Fruit fly (Drosophila melanogaster) whole organism, embryonic: Measurements from ENCODE around the gene alpha-Man-Ia.

Experiments used
- Aef1 ChIP-seq: fragments of 200-800 bp; sonication (Bioruptor generic); IDR thresholded peaks from 3 replicates; pipeline ENCODE4 v1.3.6; 2022; ENCODE audit warnings: missing biosample characterization, missing genetic modification characterization
- Bgb ChIP-seq: fragments of 200-800 bp; sonication (Bioruptor generic); IDR thresholded peaks from 2 replicates; pipeline ENCODE4 v1.3.6; 2022; ENCODE audit warnings: missing biosample characterization, missing genetic modification characterization; ENCODE audit not compliant: partially characterized antibody
- CG11456 ChIP-seq: fragments of 200-800 bp; sonication (Bioruptor generic); IDR thresholded peaks from 3 replicates; pipeline ENCODE4 v1.3.6; 2022; ENCODE audit warnings: missing biosample characterization, missing genetic modification characterization
- CG12219 ChIP-seq: fragments of 200-800 bp; sonication (Bioruptor generic); optimal IDR thresholded peaks from 3 replicates; lab custom pipeline; 2018; ENCODE audit warnings: missing biosample characterization, mild to moderate bottlenecking, missing genetic modification characterization
- CG15269 ChIP-seq: fragments of 200-800 bp; sonication (Bioruptor generic); optimal IDR thresholded peaks from 2 replicates; lab custom pipeline; 2018; ENCODE audit warnings: missing biosample characterization, mild to moderate bottlenecking, missing genetic modification characterization, moderate library complexity
- CG1647 ChIP-seq: fragments of 200-800 bp; sonication (Bioruptor generic); optimal IDR thresholded peaks from 3 replicates; lab custom pipeline; 2016; ENCODE audit warnings: missing biosample characterization, missing genetic modification characterization
- CG17361 ChIP-seq: fragments of 200-800 bp; sonication (Bioruptor generic); IDR thresholded peaks from 3 replicates; pipeline ENCODE4 v1.3.6; 2022; ENCODE audit warnings: missing biosample characterization, missing genetic modification characterization
- CG1792 ChIP-seq: fragments of 200-800 bp; sonication (Bioruptor generic); optimal IDR thresholded peaks from 2 replicates; lab custom pipeline; 2016; ENCODE audit warnings: missing biosample characterization, missing genetic modification characterization
- CG2889 ChIP-seq: fragments of 200-800 bp; sonication (Bioruptor generic); IDR thresholded peaks from 3 replicates; pipeline ENCODE4 v1.3.6; 2022; ENCODE audit warnings: missing biosample characterization, missing genetic modification characterization
- CG31388 ChIP-seq: fragments of 200-800 bp; sonication (Bioruptor generic); optimal IDR thresholded peaks from 2 replicates; lab custom pipeline; 2016; ENCODE audit warnings: missing biosample characterization, missing genetic modification characterization
- CG32772 ChIP-seq: fragments of 200-800 bp; sonication (Bioruptor generic); IDR thresholded peaks from 2 replicates; pipeline ENCODE4 v1.3.6; 2022; ENCODE audit warnings: missing biosample characterization, missing genetic modification characterization
- CG4360 ChIP-seq: fragments of 200-800 bp; sonication (Bioruptor generic); IDR thresholded peaks from 2 replicates; pipeline ENCODE4 v1.3.6; 2022; ENCODE audit warnings: missing biosample characterization, missing genetic modification characterization
- CG5245 ChIP-seq: fragments of 200-800 bp; sonication (Bioruptor generic); optimal IDR thresholded peaks from 3 replicates; lab custom pipeline; 2016; ENCODE audit warnings: missing biosample characterization, missing genetic modification characterization
- CG6175 ChIP-seq: fragments of 200-800 bp; sonication (Bioruptor generic); IDR thresholded peaks from 3 replicates; pipeline ENCODE4 v1.3.6; 2022; ENCODE audit warnings: missing biosample characterization, missing genetic modification characterization
- CG6765 ChIP-seq: fragments of 200-800 bp; sonication (Bioruptor generic); optimal IDR thresholded peaks from 3 replicates; lab custom pipeline; 2017; ENCODE audit warnings: missing biosample characterization, mild to moderate bottlenecking, missing genetic modification characterization
- CG7357 ChIP-seq: fragments of 200-800 bp; sonication (Bioruptor generic); IDR thresholded peaks from 3 replicates; pipeline ENCODE4 v1.3.6; 2022; ENCODE audit warnings: missing biosample characterization, missing genetic modification characterization
- CG9609 ChIP-seq: fragments of 200-800 bp; sonication (Bioruptor generic); optimal IDR thresholded peaks from 3 replicates; lab custom pipeline; 2016; ENCODE audit warnings: missing biosample characterization, missing genetic modification characterization
- CG9817 ChIP-seq: fragments of 200-800 bp; sonication (Bioruptor generic); optimal IDR thresholded peaks from 2 replicates; lab custom pipeline; 2018; ENCODE audit warnings: missing biosample characterization, mild to moderate bottlenecking, missing genetic modification characterization, moderate library complexity
- CG9876 ChIP-seq: fragments of 200-800 bp; sonication (Bioruptor generic); optimal IDR thresholded peaks from 2 replicates; lab custom pipeline; 2016; ENCODE audit warnings: missing biosample characterization, missing genetic modification characterization
- CTCF ChIP-seq: fragments of 200-800 bp; sonication (Bioruptor generic); optimal IDR thresholded peaks from 2 replicates; lab custom pipeline; 2017; ENCODE audit warnings: missing biosample characterization, mild to moderate bottlenecking, missing genetic modification characterization, moderate library complexity
- Chrac-16 ChIP-seq: fragments of 200-800 bp; sonication (Bioruptor generic); optimal IDR thresholded peaks from 3 replicates; lab custom pipeline; 2016; ENCODE audit warnings: missing biosample characterization, missing genetic modification characterization
- Doc2 ChIP-seq: fragments of 200-800 bp; sonication (Bioruptor generic); IDR thresholded peaks from 2 replicates; pipeline ENCODE4 v1.3.6; 2022; ENCODE audit warnings: missing biosample characterization, missing genetic modification characterization
- Fer1 ChIP-seq: fragments of 200-800 bp; sonication (Bioruptor generic); optimal IDR thresholded peaks from 2 replicates; lab custom pipeline; 2017; ENCODE audit warnings: missing biosample characterization, mild to moderate bottlenecking, missing genetic modification characterization
- HLH4C ChIP-seq: fragments of 200-800 bp; sonication (Bioruptor generic); IDR thresholded peaks from 3 replicates; pipeline ENCODE4 v1.3.6; 2022; ENCODE audit warnings: missing biosample characterization, missing genetic modification characterization; ENCODE audit not compliant: partially characterized antibody
- Hsf ChIP-seq: fragments of 200-800 bp; sonication (Bioruptor generic); optimal IDR thresholded peaks from 3 replicates; lab custom pipeline; 2016; ENCODE audit warnings: missing biosample characterization, missing genetic modification characterization
- Kr ChIP-seq: fragments of 200-800 bp; sonication (Bioruptor generic); optimal IDR thresholded peaks from 2 replicates; lab custom pipeline; 2017; ENCODE audit warnings: missing biosample characterization, mild to moderate bottlenecking, missing genetic modification characterization
- Mes4 ChIP-seq: fragments of 200-800 bp; sonication (Bioruptor generic); optimal IDR thresholded peaks from 2 replicates; lab custom pipeline; 2016; ENCODE audit warnings: missing biosample characterization, missing genetic modification characterization
- Myb ChIP-seq: fragments of 200-800 bp; sonication (Bioruptor generic); optimal IDR thresholded peaks from 2 replicates; lab custom pipeline; 2016; ENCODE audit warnings: missing biosample characterization, missing genetic modification characterization
- NFAT ChIP-seq: fragments of 200-800 bp; sonication (Bioruptor generic); IDR thresholded peaks from 2 replicates; pipeline ENCODE4 v1.3.6; 2022; ENCODE audit warnings: missing biosample characterization, missing genetic modification characterization
- Nf-YB ChIP-seq: fragments of 200-800 bp; sonication (Bioruptor generic); optimal IDR thresholded peaks from 3 replicates; lab custom pipeline; 2019; ENCODE audit warnings: missing biosample characterization, mild to moderate bottlenecking, missing genetic modification characterization, moderate library complexity
- Oli ChIP-seq: fragments of 200-800 bp; sonication (Bioruptor generic); optimal IDR thresholded peaks from 2 replicates; lab custom pipeline; 2018; ENCODE audit warnings: missing biosample characterization, mild to moderate bottlenecking, missing genetic modification characterization, moderate library complexity
- YL-1 ChIP-seq: fragments of 200-800 bp; sonication (Bioruptor generic); optimal IDR thresholded peaks from 3 replicates; lab custom pipeline; 2017; ENCODE audit warnings: missing biosample characterization, mild to moderate bottlenecking, missing genetic modification characterization
- ac ChIP-seq: fragments of 200-800 bp; sonication (Bioruptor generic); optimal IDR thresholded peaks from 3 replicates; lab custom pipeline; 2017; ENCODE audit warnings: missing biosample characterization, mild to moderate bottlenecking, missing genetic modification characterization
- ash1 ChIP-seq: fragments of 200-800 bp; sonication (Bioruptor generic); optimal IDR thresholded peaks from 2 replicates; lab custom pipeline; 2018; ENCODE audit warnings: missing biosample characterization, mild to moderate bottlenecking, missing genetic modification characterization
- bbx ChIP-seq: fragments of 200-800 bp; sonication (Bioruptor generic); IDR thresholded peaks from 2 replicates; pipeline ENCODE4 v1.3.6; 2022; ENCODE audit warnings: missing biosample characterization, missing genetic modification characterization; ENCODE audit not compliant: partially characterized antibody
- bcd ChIP-seq: fragments of 200-800 bp; sonication (Bioruptor generic); optimal IDR thresholded peaks from 2 replicates; lab custom pipeline; 2017; ENCODE audit warnings: missing biosample characterization, mild to moderate bottlenecking, missing genetic modification characterization
- dm ChIP-seq: fragments of 200-800 bp; sonication (Bioruptor generic); optimal IDR thresholded peaks from 3 replicates; lab custom pipeline; 2016; ENCODE audit warnings: missing biosample characterization, missing genetic modification characterization
- gem ChIP-seq: fragments of 200-800 bp; sonication (Bioruptor generic); optimal IDR thresholded peaks from 2 replicates; lab custom pipeline; 2019; ENCODE audit warnings: missing biosample characterization, mild to moderate bottlenecking, missing genetic modification characterization, moderate library complexity
- gsb-n ChIP-seq: fragments of 200-800 bp; sonication (Bioruptor generic); optimal IDR thresholded peaks from 3 replicates; lab custom pipeline; 2018; ENCODE audit warnings: missing biosample characterization, mild to moderate bottlenecking, missing genetic modification characterization
- hkb ChIP-seq, 2 experiments: fragments of 200-800 bp in 1 of 2; fragments of >200 bp in 1 of 2; sonication (Bioruptor generic) in 1 of 2; IDR thresholded peaks in 1 of 2; optimal IDR thresholded peaks in 1 of 2; 2 replicates each; pipeline versions ENCODE4 v1.3.6 to Lab custom; 2017 to 2022; ENCODE audit warnings: missing biosample characterization in 1 of 2, missing genetic modification characterization in 1 of 2
- klu ChIP-seq: fragments of 200-800 bp; sonication (Bioruptor generic); IDR thresholded peaks from 2 replicates; pipeline ENCODE4 v1.3.6; 2022; ENCODE audit warnings: missing biosample characterization, missing genetic modification characterization
- kni ChIP-seq: fragments of 200-800 bp; sonication (Bioruptor generic); optimal IDR thresholded peaks from 3 replicates; lab custom pipeline; 2017; ENCODE audit warnings: mild to moderate bottlenecking, missing biosample characterization, missing genetic modification reagents, missing genetic modification characterization
- lmd ChIP-seq: fragments of 200-800 bp; sonication (Bioruptor generic); IDR thresholded peaks from 2 replicates; pipeline ENCODE4 v1.3.6; 2022; ENCODE audit warnings: missing biosample characterization, missing genetic modification characterization
- nerfin-2 ChIP-seq: fragments of 200-800 bp; sonication (Bioruptor generic); IDR thresholded peaks from 2 replicates; pipeline ENCODE4 v1.3.6; 2022; ENCODE audit warnings: missing biosample characterization, missing genetic modification characterization; ENCODE audit not compliant: partially characterized antibody
- pum ChIP-seq: fragments of 200-800 bp; sonication (Bioruptor generic); optimal IDR thresholded peaks from 2 replicates; lab custom pipeline; 2016; ENCODE audit warnings: missing biosample characterization, missing genetic modification characterization
- salm ChIP-seq: fragments of 200-800 bp; sonication (Bioruptor generic); optimal IDR thresholded peaks from 2 replicates; lab custom pipeline; 2018; ENCODE audit warnings: missing biosample characterization, mild to moderate bottlenecking, missing genetic modification characterization
- slou ChIP-seq: fragments of 200-800 bp; sonication (Bioruptor generic); optimal IDR thresholded peaks from 3 replicates; lab custom pipeline; 2016; ENCODE audit warnings: missing biosample characterization, missing genetic modification characterization
- sqz ChIP-seq: fragments of 200-800 bp; sonication (Bioruptor generic); optimal IDR thresholded peaks from 3 replicates; lab custom pipeline; 2018; ENCODE audit warnings: missing biosample characterization, mild to moderate bottlenecking, missing genetic modification characterization
- tio ChIP-seq: fragments of 200-800 bp; sonication (Bioruptor generic); optimal IDR thresholded peaks from 2 replicates; lab custom pipeline; 2017; ENCODE audit warnings: missing biosample characterization, missing genetic modification characterization, inconsistent platforms
- vvl ChIP-seq: fragments of 200-800 bp; sonication (Bioruptor generic); IDR thresholded peaks from 2 replicates; pipeline ENCODE4 v1.3.6; 2022; ENCODE audit warnings: missing biosample characterization, missing genetic modification characterization
- zfh1 ChIP-seq: fragments of 200-800 bp; sonication (Bioruptor generic); IDR thresholded peaks from 3 replicates; pipeline ENCODE4 v1.3.6; 2022; ENCODE audit warnings: missing biosample characterization, missing genetic modification characterization
- zfh2 ChIP-seq: fragments of 200-800 bp; sonication (Bioruptor generic); optimal IDR thresholded peaks from 2 replicates; lab custom pipeline; 2016; ENCODE audit warnings: missing biosample characterization, missing genetic modification characterization

Gene alpha-Man-Ia

DNA sequence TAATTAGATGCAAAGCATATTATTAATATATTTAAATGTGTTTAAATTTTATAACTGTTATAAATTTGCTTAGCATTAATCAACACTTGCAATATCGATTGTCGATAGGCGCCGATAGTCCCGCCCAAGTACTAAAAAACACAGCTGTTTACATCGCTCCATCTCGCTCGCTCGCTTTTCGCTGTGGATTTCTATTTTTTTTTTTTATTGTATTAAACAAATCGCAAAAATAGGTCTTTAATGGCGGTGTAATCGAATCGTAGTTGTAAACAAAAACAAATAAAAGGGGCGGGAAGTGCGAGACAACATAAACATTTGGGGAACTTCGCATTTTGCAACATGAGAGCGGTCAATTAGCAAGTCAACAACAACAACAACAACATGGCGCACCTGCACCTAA is 105.8 kb downstream of the alpha-Man-Ia start, which contains the start of gene CG34408 (continued):
- TF ChIP-seq Bgb (GFP tag; lab: Robert Waterston, UW) (no peak; the same call in 1 of the 2 replicates), salm (tag; lab: Kevin White, UChicago) (no peak), pum (GFP tag; lab: Kevin White, UChicago) (no peak), CG11456 (GFP tag; lab: Robert Waterston, UW) (no peak), Mes4 (GFP tag; lab: Kevin White, UChicago) (no peak), gsb-n (no peak), CG32772 (GFP tag; lab: Robert Waterston, UW) (0 out of 2 replicates have a peak, but pooled peaks have one; percentile 30), NFAT (no peak), lmd (GFP tag; lab: Robert Waterston, UW) (no peak), Oli (no peak), Doc2 (GFP tag; lab: Robert Waterston, UW) (no peak), CG12219 (no peak), dm (no peak), CG9876 (GFP tag; lab: Kevin White, UChicago) (no peak), Myb (GFP tag; lab: Kevin White, UChicago) (peak; percentile 67), CG31388 (GFP tag; lab: Kevin White, UChicago) (no peak), Aef1 (no peak), CG15269 (tag; lab: Kevin White, UChicago) (no peak), CG2889 (GFP tag; lab: Robert Waterston, UW) (no peak), zfh2 (GFP tag; lab: Kevin White, UChicago) (no peak), nerfin-2 (peak; percentile 36; the same call in 1 of the 2 replicates), CG4360 (peak; percentile 91), sqz (GFP tag; lab: Kevin White, UChicago) (peak; percentile 80), bbx (GFP tag; lab: Robert Waterston, UW) (peak; percentile 48; the same call in 1 of the 2 replicates), Fer1 (no peak), YL-1 (GFP tag; lab: Kevin White, UChicago) (peak; percentile 83), gem (tag; lab: Kevin White, UChicago) (no peak), slou (no peak), CG5245 (GFP tag; lab: Kevin White, UChicago) (no peak), CG7357 (GFP tag; lab: Robert Waterston, UW) (no peak), Nf-YB (GFP tag; lab: Kevin White, UChicago) (no peak), hkb (optimal IDR thresholded peaks at IDR 0.05; lab: Kevin White, UChicago) (no peak), hkb (GFP tag; IDR thresholded peaks at IDR 0.05; lab: Robert Waterston, UW) (no peak), ash1 (GFP tag; lab: Kevin White, UChicago) (no peak), CG6765 (GFP tag; lab: Kevin White, UChicago) (no peak), CTCF (GFP tag; lab: Kevin White, UChicago) (no peak), CG17361 (no peak), tio (GFP tag; lab: Kevin White, UChicago) (no peak), ac (no peak), CG1647 (GFP tag; lab: Kevin White, UChicago) (no peak), CG1792 (GFP tag; lab: Kevin White, UChicago) (no peak), klu (no peak), Kr (GFP tag; lab: Kevin White, UChicago) (no peak), Hsf (GFP tag; lab: Kevin White, UChicago) (no peak), vvl (GFP tag; lab: Robert Waterston, UW) (0 out of 2 replicates have a peak, but pooled peaks have one; percentile 42), CG9817 (tag; lab: Kevin White, UChicago) (no peak), zfh1 (GFP tag; lab: Robert Waterston, UW) (no peak), HLH4C (GFP tag; lab: Robert Waterston, UW) (peak; percentile 42; the same call in 2 of the 3 replicates), kni (GFP tag; lab: Kevin White, UChicago) (no peak), CG6175 (GFP tag; lab: Robert Waterston, UW) (no peak), bcd (no peak), CG9609 (GFP tag; lab: Kevin White, UChicago) (no peak), Chrac-16 (no peak)
